Worm (Caenorhabditis elegans): Measurements from ENCODE around the gene R13A1.3.

DNA sequence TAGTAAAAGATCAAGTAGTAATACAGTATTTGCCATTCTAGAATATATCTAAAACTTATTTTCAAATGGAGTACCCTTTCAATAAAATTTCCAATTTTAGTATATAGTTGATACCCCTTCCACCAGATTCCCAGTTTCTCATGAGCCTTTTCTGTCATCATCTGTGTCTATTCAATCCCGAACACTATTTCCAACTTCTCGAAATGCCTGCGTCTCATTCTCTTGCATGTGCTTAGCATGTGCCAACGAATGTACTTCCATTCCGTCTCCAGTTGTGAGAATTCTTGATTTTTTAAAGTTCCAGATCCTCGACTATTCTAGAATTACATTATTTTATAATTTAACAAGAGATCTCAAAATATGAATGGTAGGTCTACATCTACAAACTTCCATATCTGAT, 37.2 kb upstream of the R13A1.3 start, which contains the start of gene C42D4.18:
- TF ChIP-seq aly-1 (tag; optimal IDR thresholded peaks at IDR 0.05) = no peak
- no peak for TF ChIP-seq hnd-1 (tag; optimal IDR thresholded peaks at IDR 0.05)
- no peak for TF ChIP-seq ama-1 (optimal IDR thresholded peaks at IDR 0.05)
- no peak for TF ChIP-seq B0310.2 (tag; optimal IDR thresholded peaks at IDR 0.05)
- TF ChIP-seq ceh-13 (GFP tag; optimal IDR thresholded peaks at IDR 0.05) = no peak
- no peak for TF ChIP-seq flt-1 (GFP tag; IDR thresholded peaks at IDR 0.05)
- TF ChIP-seq hmbx-1 (tag; optimal IDR thresholded peaks at IDR 0.05) = no peak
- TF ChIP-seq scrt-1 (GFP tag; IDR thresholded peaks at IDR 0.05) = no peak
- TF ChIP-seq tra-4 (tag; optimal IDR thresholded peaks at IDR 0.05) = no peak
- no peak for TF ChIP-seq tbx-11 (GFP tag; IDR thresholded peaks at IDR 0.05)
- TF ChIP-seq tbx-37 (GFP tag; conservative IDR thresholded peaks at IDR 0.05) = no peak
- no peak for TF ChIP-seq hmg-4 (GFP tag; optimal IDR thresholded peaks at IDR 0.05)
